Worm (Caenorhabditis elegans): ENCODE results near the gene Y51H4A.935.
A peak's percentile ranks its signal among the peaks of the same experiment; 100 is the strongest.

DNA sequence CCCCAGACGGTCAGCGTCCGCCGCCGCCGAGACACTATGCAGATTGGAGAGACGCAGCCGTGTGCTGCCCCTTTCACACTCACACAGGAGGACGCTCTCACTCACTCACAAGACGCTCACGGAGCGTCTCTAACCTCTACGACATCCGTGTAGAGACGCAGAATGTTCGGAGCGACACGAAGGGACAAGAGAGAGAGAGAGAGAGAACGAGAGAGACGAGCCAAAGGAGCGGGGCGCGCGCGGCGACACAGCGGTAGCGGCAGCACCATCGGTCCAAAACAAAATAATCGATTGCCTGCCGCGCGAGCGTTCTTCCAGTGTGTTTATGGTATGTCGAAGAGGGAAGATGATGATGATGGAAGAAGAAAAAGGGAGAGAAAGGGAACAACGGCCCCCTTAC, 14.7 kb downstream of the Y51H4A.935 start:
- TF ChIP-seq unc-62 (GFP tag; optimal IDR thresholded peaks at IDR 0.05): peak; percentile 83
- TF ChIP-seq sem-2 (GFP tag; optimal IDR thresholded peaks at IDR 0.05): no peak
- peak; percentile 26 for TF ChIP-seq cnd-1 (tag; optimal IDR thresholded peaks at IDR 0.05)
- TF ChIP-seq blmp-1 (tag; optimal IDR thresholded peaks at IDR 0.05): no peak
- no peak for TF ChIP-seq elt-3 (tag; optimal IDR thresholded peaks at IDR 0.05)
- no peak for TF ChIP-seq nhr-28 (tag; optimal IDR thresholded peaks at IDR 0.05)
- TF ChIP-seq ces-1 (GFP tag; optimal IDR thresholded peaks at IDR 0.05): peak; percentile 38
- TF ChIP-seq lin-13 (tag; optimal IDR thresholded peaks at IDR 0.05): no peak
- TF ChIP-seq snpc-4 (tag; optimal IDR thresholded peaks at IDR 0.05): no peak
- TF ChIP-seq mls-2 (tag; optimal IDR thresholded peaks at IDR 0.05): peak; percentile 50
- TF ChIP-seq ztf-11 (tag; optimal IDR thresholded peaks at IDR 0.05): peak; percentile 86
- TF ChIP-seq nhr-12 (tag; optimal IDR thresholded peaks at IDR 0.05): no peak
- TF ChIP-seq unc-39 (tag; optimal IDR thresholded peaks at IDR 0.05): peak; percentile 36
- peak; percentile 1 for TF ChIP-seq hlh-1 (tag; optimal IDR thresholded peaks at IDR 0.05)
